Worm (Caenorhabditis elegans): ENCODE results near the gene tgt-2.

ce11 chrV:19049140-19050092, 51.3 kb downstream of the tgt-2 start:
- no peak for TF ChIP-seq ztf-11 (tag; optimal IDR thresholded peaks at IDR 0.05)
- peak; percentile 56 for TF ChIP-seq ama-1 (optimal IDR thresholded peaks at IDR 0.05)
- peak; percentile 21 for TF ChIP-seq fos-1 (tag; optimal IDR thresholded peaks at IDR 0.05)
- TF ChIP-seq nhr-237 (tag; optimal IDR thresholded peaks at IDR 0.05): no peak
- TF ChIP-seq nhr-12 (tag; optimal IDR thresholded peaks at IDR 0.05): no peak
- TF ChIP-seq ZK546.5 (tag; optimal IDR thresholded peaks at IDR 0.05): no peak
- TF ChIP-seq nhr-25 (tag; optimal IDR thresholded peaks at IDR 0.05): no peak

Measured in whole organism, L3 larva.